Fruit fly (Drosophila melanogaster) whole organism, embryonic: ENCODE results near the gene CG17652.

Experiments used
- Abd-B ChIP-seq: fragments of 200-800 bp; sonication (Bioruptor generic); optimal IDR thresholded peaks from 2 replicates; lab custom pipeline; 2018; ENCODE audit warnings: missing biosample characterization, mild to moderate bottlenecking, missing genetic modification characterization, moderate library complexity
- CG11723 ChIP-seq: fragments of 200-800 bp; sonication (Bioruptor generic); optimal IDR thresholded peaks from 2 replicates; lab custom pipeline; 2017; ENCODE audit warnings: missing biosample characterization, mild to moderate bottlenecking, missing genetic modification characterization
- CG12104 ChIP-seq: fragments of 200-800 bp; sonication (Bioruptor generic); optimal IDR thresholded peaks from 3 replicates; lab custom pipeline; 2016; ENCODE audit warnings: missing biosample characterization, missing genetic modification characterization
- CG12769 ChIP-seq: fragments of 200-800 bp; sonication (Bioruptor generic); optimal IDR thresholded peaks from 2 replicates; lab custom pipeline; 2019; ENCODE audit warnings: missing biosample characterization, mild to moderate bottlenecking, missing genetic modification characterization, moderate library complexity
- CG14710 ChIP-seq: fragments of 200-800 bp; sonication (Bioruptor generic); optimal IDR thresholded peaks from 3 replicates; lab custom pipeline; 2019; ENCODE audit warnings: missing biosample characterization, mild to moderate bottlenecking, missing genetic modification characterization, moderate library complexity
- CG15514 ChIP-seq: fragments of 200-800 bp; sonication (Bioruptor generic); optimal IDR thresholded peaks from 3 replicates; lab custom pipeline; 2017; ENCODE audit warnings: missing biosample characterization, missing genetic modification characterization, mild to moderate bottlenecking, moderate library complexity, missing genetic modification reagents
- CG17829 ChIP-seq: fragments of 200-800 bp; optimal IDR thresholded peaks from 2 replicates; lab custom pipeline; 2019; ENCODE audit warnings: missing biosample characterization, mild to moderate bottlenecking, missing genetic modification characterization, moderate library complexity
- CG1792 ChIP-seq: fragments of 200-800 bp; sonication (Bioruptor generic); optimal IDR thresholded peaks from 2 replicates; lab custom pipeline; 2016; ENCODE audit warnings: missing biosample characterization, missing genetic modification characterization
- CG18619 ChIP-seq: fragments of 200-800 bp; sonication (Bioruptor generic); optimal IDR thresholded peaks from 3 replicates; lab custom pipeline; 2017; ENCODE audit warnings: missing biosample characterization, mild to moderate bottlenecking, missing genetic modification characterization
- CG3995 ChIP-seq: fragments of 200-800 bp; sonication (Bioruptor generic); optimal IDR thresholded peaks from 3 replicates; lab custom pipeline; 2016; ENCODE audit warnings: missing biosample characterization, missing genetic modification characterization
- CG43689 ChIP-seq: fragments of 200-800 bp; sonication (Bioruptor generic); IDR thresholded peaks from 2 replicates; pipeline ENCODE4 v1.3.6; 2022; ENCODE audit warnings: missing biosample characterization, missing genetic modification characterization
- CG4404 ChIP-seq: fragments of 200-800 bp; sonication (Bioruptor generic); IDR thresholded peaks from 2 replicates; pipeline ENCODE4 v1.3.6; 2022; ENCODE audit warnings: missing biosample characterization, missing genetic modification characterization
- CG6765 ChIP-seq: fragments of 200-800 bp; sonication (Bioruptor generic); optimal IDR thresholded peaks from 3 replicates; lab custom pipeline; 2017; ENCODE audit warnings: missing biosample characterization, mild to moderate bottlenecking, missing genetic modification characterization
- CG6854 ChIP-seq: fragments of 200-800 bp; sonication (Bioruptor generic); optimal IDR thresholded peaks from 3 replicates; lab custom pipeline; 2017; ENCODE audit warnings: missing biosample characterization, mild to moderate bottlenecking, missing genetic modification characterization
- CG7357 ChIP-seq: fragments of 200-800 bp; sonication (Bioruptor generic); IDR thresholded peaks from 3 replicates; pipeline ENCODE4 v1.3.6; 2022; ENCODE audit warnings: missing biosample characterization, missing genetic modification characterization
- CG7372 ChIP-seq: fragments of 200-800 bp; sonication (Bioruptor generic); IDR thresholded peaks from 2 replicates; pipeline ENCODE4 v1.3.6; 2022; ENCODE audit warnings: missing biosample characterization, missing genetic modification characterization
- CG7556 ChIP-seq: fragments of 200-800 bp; sonication (Bioruptor generic); optimal IDR thresholded peaks from 2 replicates; lab custom pipeline; 2017; ENCODE audit warnings: missing biosample characterization, mild to moderate bottlenecking, missing genetic modification characterization
- CG9215 ChIP-seq: fragments of 200-800 bp; sonication (Bioruptor generic); IDR thresholded peaks from 2 replicates; pipeline ENCODE4 v1.3.6; 2022; ENCODE audit warnings: missing biosample characterization, missing genetic modification characterization
- CG9727 ChIP-seq: fragments of 200-800 bp; sonication (Bioruptor generic); optimal IDR thresholded peaks from 3 replicates; lab custom pipeline; 2017; ENCODE audit warnings: missing biosample characterization, mild to moderate bottlenecking, missing genetic modification characterization
- CHES-1-like ChIP-seq: fragments of 200-800 bp; sonication (Bioruptor generic); optimal IDR thresholded peaks from 2 replicates; lab custom pipeline; 2016; ENCODE audit warnings: missing biosample characterization, missing genetic modification characterization
- Fer1 ChIP-seq: fragments of 200-800 bp; sonication (Bioruptor generic); optimal IDR thresholded peaks from 2 replicates; lab custom pipeline; 2017; ENCODE audit warnings: missing biosample characterization, mild to moderate bottlenecking, missing genetic modification characterization
- Fer2 ChIP-seq: fragments of 200-800 bp; sonication (Bioruptor generic); optimal IDR thresholded peaks from 2 replicates; lab custom pipeline; 2018; ENCODE audit warnings: missing biosample characterization, mild to moderate bottlenecking, missing genetic modification characterization, moderate library complexity
- HLHmδ ChIP-seq: fragments of 200-800 bp; sonication (Bioruptor generic); optimal IDR thresholded peaks from 2 replicates; lab custom pipeline; 2018; ENCODE audit warnings: missing biosample characterization, mild to moderate bottlenecking, missing genetic modification characterization, moderate library complexity
- Meics ChIP-seq: fragments of 200-800 bp; sonication (Bioruptor generic); optimal IDR thresholded peaks from 2 replicates; lab custom pipeline; 2017; ENCODE audit warnings: missing biosample characterization, mild to moderate bottlenecking, missing genetic modification characterization
- NfI ChIP-seq: fragments of 200-800 bp; sonication (Bioruptor generic); optimal IDR thresholded peaks from 3 replicates; lab custom pipeline; 2018; ENCODE audit warnings: missing biosample characterization, mild to moderate bottlenecking, missing genetic modification characterization, moderate library complexity
- Opbp ChIP-seq: fragments of 200-800 bp; sonication (Bioruptor generic); IDR thresholded peaks from 3 replicates; pipeline ENCODE4 v1.3.6; 2022; ENCODE audit warnings: missing biosample characterization, missing genetic modification characterization; ENCODE audit not compliant: partially characterized antibody
- Scr ChIP-seq: fragments of 200-800 bp; sonication (Bioruptor generic); IDR thresholded peaks from 2 replicates; pipeline ENCODE4 v1.3.6; 2022; ENCODE audit warnings: missing biosample characterization, missing genetic modification characterization; ENCODE audit not compliant: partially characterized antibody
- Sox100B ChIP-seq: fragments of 200-800 bp; sonication (Bioruptor generic); optimal IDR thresholded peaks from 3 replicates; lab custom pipeline; 2018; ENCODE audit warnings: missing biosample characterization, mild to moderate bottlenecking, missing genetic modification characterization
- Tbp ChIP-seq: fragments of >200 bp; optimal IDR thresholded peaks from 2 replicates; lab custom pipeline; 2018; ENCODE audit warnings: missing biosample characterization, missing genetic modification characterization
- abd-A ChIP-seq: fragments of 200-800 bp; sonication (Bioruptor generic); optimal IDR thresholded peaks from 3 replicates; lab custom pipeline; 2019; ENCODE audit warnings: missing biosample characterization, mild to moderate bottlenecking, missing genetic modification characterization, moderate library complexity
- chn ChIP-seq: fragments of 200-800 bp; sonication (Bioruptor generic); optimal IDR thresholded peaks from 2 replicates; lab custom pipeline; 2016; ENCODE audit warnings: missing biosample characterization, missing genetic modification characterization
- ci ChIP-seq: fragments of 200-800 bp; sonication (Bioruptor generic); IDR thresholded peaks from 3 replicates; pipeline ENCODE4 v1.3.6; 2022; ENCODE audit warnings: missing biosample characterization, missing genetic modification characterization
- crp ChIP-seq, 2 experiments: fragments of 200-800 bp; sonication (Bioruptor generic); optimal IDR thresholded peaks; 2 replicates in 1 of 2; 3 replicates in 1 of 2; lab custom pipeline; 2017; ENCODE audit warnings: missing biosample characterization in 2 of 2, missing genetic modification characterization in 2 of 2, mild to moderate bottlenecking in 1 of 2, moderate library complexity in 1 of 2
- dan ChIP-seq: fragments of 200-800 bp; sonication (Bioruptor generic); IDR thresholded peaks from 2 replicates; pipeline ENCODE4 v1.3.6; 2022; ENCODE audit warnings: missing biosample characterization, missing genetic modification characterization
- dati ChIP-seq: fragments of 200-800 bp; sonication (Bioruptor generic); IDR thresholded peaks from 2 replicates; pipeline ENCODE4 v1.3.6; 2022; ENCODE audit warnings: missing biosample characterization, missing genetic modification characterization
- emc ChIP-seq: fragments of 200-800 bp; sonication (Bioruptor generic); optimal IDR thresholded peaks from 2 replicates; lab custom pipeline; 2016; ENCODE audit warnings: missing biosample characterization, missing genetic modification characterization
- gcm ChIP-seq: fragments of 200-800 bp; sonication (Bioruptor generic); optimal IDR thresholded peaks from 2 replicates; lab custom pipeline; 2019; ENCODE audit warnings: missing biosample characterization, mild to moderate bottlenecking, missing genetic modification characterization, moderate library complexity
- gfzf ChIP-seq: fragments of 200-800 bp; sonication (Bioruptor generic); optimal IDR thresholded peaks from 2 replicates; lab custom pipeline; 2016; ENCODE audit warnings: missing biosample characterization, mild to moderate bottlenecking, missing genetic modification characterization, moderate library complexity
- kay ChIP-seq: fragments of 200-800 bp; sonication (Bioruptor generic); optimal IDR thresholded peaks from 2 replicates; lab custom pipeline; 2016; ENCODE audit warnings: missing biosample characterization, missing genetic modification characterization
- mirr ChIP-seq: fragments of 200-800 bp; sonication (Bioruptor generic); optimal IDR thresholded peaks from 3 replicates; lab custom pipeline; 2018; ENCODE audit warnings: missing biosample characterization, mild to moderate bottlenecking, missing genetic modification characterization
- org-1 ChIP-seq: fragments of 200-800 bp; sonication (Bioruptor generic); optimal IDR thresholded peaks from 2 replicates; lab custom pipeline; 2017; ENCODE audit warnings: missing biosample characterization, missing genetic modification characterization
- pan ChIP-seq, 4 experiments: fragments of >200 bp in 3 of 4; fragments of 200-800 bp in 1 of 4; sonication (Bioruptor generic) in 1 of 4; optimal IDR thresholded peaks in 3 of 4; IDR thresholded peaks in 1 of 4; 2 replicates each; pipeline versions ENCODE4 v1.3.6 to Lab custom; 2017 to 2022; ENCODE audit warnings: missing biosample characterization in 2 of 4, missing genetic modification characterization in 2 of 4, mixed read lengths in 1 of 4
- prd ChIP-seq, 3 experiments: fragments of >200 bp in 2 of 3; fragments of 200-800 bp in 1 of 3; sonication (Bioruptor generic) in 1 of 3; optimal IDR thresholded peaks in 2 of 3; IDR thresholded peaks in 1 of 3; 2 replicates in 2 of 3; 3 replicates in 1 of 3; pipeline versions ENCODE4 v1.3.6 to Lab custom; 2017 to 2022; ENCODE audit warnings: missing biosample characterization in 1 of 3, missing genetic modification characterization in 1 of 3
- shn ChIP-seq: fragments of 200-800 bp; sonication (Bioruptor generic); optimal IDR thresholded peaks from 3 replicates; lab custom pipeline; 2016; ENCODE audit warnings: missing biosample characterization, missing genetic modification characterization
- slp2 ChIP-seq: fragments of 200-800 bp; sonication (Bioruptor generic); optimal IDR thresholded peaks from 2 replicates; lab custom pipeline; 2016; ENCODE audit warnings: missing biosample characterization, missing genetic modification characterization
- sqz ChIP-seq: fragments of 200-800 bp; sonication (Bioruptor generic); optimal IDR thresholded peaks from 3 replicates; lab custom pipeline; 2018; ENCODE audit warnings: missing biosample characterization, mild to moderate bottlenecking, missing genetic modification characterization
- tap ChIP-seq: fragments of 200-800 bp; optimal IDR thresholded peaks from 3 replicates; lab custom pipeline; 2019; ENCODE audit warnings: missing biosample characterization, mild to moderate bottlenecking, missing genetic modification characterization, moderate library complexity
- trem ChIP-seq: fragments of 200-800 bp; optimal IDR thresholded peaks from 3 replicates; lab custom pipeline; 2019; ENCODE audit warnings: missing biosample characterization, mild to moderate bottlenecking, missing genetic modification characterization, moderate library complexity

Gene CG17652

dm6 chr2L:1723937-1724591 is 8.1 kb downstream of the CG17652 start, which contains the start of gene Rim2 (continued):
- TF ChIP-seq CG15514 (GFP tag; lab: Kevin White, UChicago), result peak; percentile 80
- peak; percentile 45 for TF ChIP-seq CG14710 (tag; lab: Kevin White, UChicago)
- TF ChIP-seq CG6854 (GFP tag; lab: Kevin White, UChicago), result no peak
- peak; percentile 39 for TF ChIP-seq mirr
- peak; percentile 31 for TF ChIP-seq Fer1 (GFP tag; lab: Kevin White, UChicago)
- TF ChIP-seq dan (GFP tag; lab: Robert Waterston, UW), result no peak
- TF ChIP-seq ci (GFP tag; lab: Robert Waterston, UW), result peak; percentile 57; the same call in 2 of the 3 replicates
- no peak for TF ChIP-seq CG11723 (GFP tag; lab: Kevin White, UChicago)
- peak; percentile 37 for TF ChIP-seq CG17829 (tag; lab: Kevin White, UChicago)
- peak; percentile 36; the same call in 1 of the 2 replicates for TF ChIP-seq Scr (GFP tag; lab: Robert Waterston, UW)
- peak; percentile 28 for TF ChIP-seq CG3995 (GFP tag; lab: Kevin White, UChicago)
- TF ChIP-seq tap (tag; lab: Kevin White, UChicago), result no peak
- no peak for TF ChIP-seq CG7556
- no peak for TF ChIP-seq NfI (GFP tag; lab: Kevin White, UChicago)
- no peak for TF ChIP-seq CG18619
- TF ChIP-seq chn, result peak; percentile 15
- TF ChIP-seq Meics, result peak; percentile 13
- no peak for TF ChIP-seq slp2
- TF ChIP-seq Tbp (GFP tag; lab: Kevin White, UChicago), result no peak
- TF ChIP-seq crp (GFP tag; optimal IDR thresholded peaks at IDR 0.05; lab: Kevin White, UChicago), result no peak
- peak; percentile 22 for TF ChIP-seq CG12769 (tag; lab: Kevin White, UChicago)
- TF ChIP-seq CG12104, result no peak
- TF ChIP-seq CG1792 (GFP tag; lab: Kevin White, UChicago), result peak; percentile 18
- no peak for TF ChIP-seq Fer2 (tag; lab: Kevin White, UChicago)
- peak; percentile 47; the same call in 1 of the 3 replicates for TF ChIP-seq Opbp (GFP tag; lab: Robert Waterston, UW)
- peak; percentile 35 for TF ChIP-seq CHES-1-like (GFP tag; lab: Kevin White, UChicago)
- TF ChIP-seq dati, result no peak
- TF ChIP-seq org-1, result no peak
- TF ChIP-seq CG6765 (GFP tag; lab: Kevin White, UChicago), result peak; percentile 10
- no peak for TF ChIP-seq pan (optimal IDR thresholded peaks at IDR 0.05; lab: Kevin White, UChicago)
- no peak for TF ChIP-seq pan (GFP tag; optimal IDR thresholded peaks at IDR 0.05 in 1 of 2, IDR thresholded peaks at IDR 0.05 in 1 of 2)
- peak; percentile 3 for TF ChIP-seq Abd-B (GFP tag; lab: Kevin White, UChicago)
- no peak for TF ChIP-seq CG7372 (GFP tag; lab: Robert Waterston, UW)
- TF ChIP-seq HLHmδ (GFP tag; lab: Kevin White, UChicago), result peak; percentile 8
- no peak for TF ChIP-seq kay (GFP tag; lab: Kevin White, UChicago)
- no peak for TF ChIP-seq CG7357
- TF ChIP-seq shn (GFP tag; lab: Kevin White, UChicago), result no peak
- TF ChIP-seq emc, result no peak
- TF ChIP-seq abd-A (tag; lab: Kevin White, UChicago), result peak; percentile 14
- TF ChIP-seq CG9727 (GFP tag; lab: Kevin White, UChicago), result no peak
- TF ChIP-seq trem, result peak; percentile 31
- TF ChIP-seq CG43689, result no peak
- no peak for TF ChIP-seq CG4404 (GFP tag; lab: Robert Waterston, UW)
- TF ChIP-seq prd (optimal IDR thresholded peaks at IDR 0.05; lab: Kevin White, UChicago), result no peak
- no peak for TF ChIP-seq prd (GFP tag; IDR thresholded peaks at IDR 0.05; lab: Robert Waterston, UW)
- TF ChIP-seq sqz (GFP tag; lab: Kevin White, UChicago), result peak; percentile 73
- TF ChIP-seq Sox100B, result no peak
- TF ChIP-seq gfzf (GFP tag; lab: Kevin White, UChicago), result peak; percentile 100
- TF ChIP-seq CG9215 (GFP tag; lab: Robert Waterston, UW), result no peak
- no peak for TF ChIP-seq gcm (GFP tag; lab: Kevin White, UChicago)
